Worm (Caenorhabditis elegans) whole organism, late embryonic: Measurements from ENCODE around the gene sra-27.
A peak's percentile ranks its signal among the peaks of the same experiment; 100 is the strongest.

ENCODE experiments used
- C08G9.2 ChIP-seq: sonication (generic microtip); optimal IDR thresholded peaks from 2 replicates; lab custom pipeline; 2016; ENCODE audit warnings: mild to moderate bottlenecking, missing genetic modification characterization, moderate library complexity, missing compliant biosample characterization
- C38D4.7 ChIP-seq: fragments of 200-800 bp; sonication (Bioruptor generic); optimal IDR thresholded peaks from 2 replicates; lab custom pipeline; 2018; ENCODE audit warnings: mild to moderate bottlenecking, missing genetic modification characterization, moderate library complexity, missing compliant biosample characterization
- K09A11.1 ChIP-seq: sonication (generic microtip); optimal IDR thresholded peaks from 2 replicates; lab custom pipeline; 2017; ENCODE audit warnings: antibody characterized with exemption, mild to moderate bottlenecking, missing genetic modification characterization, missing compliant biosample characterization; ENCODE audit not compliant: insufficient read depth
- Y22D7AL.16 ChIP-seq: sonication (generic microtip); optimal IDR thresholded peaks from 2 replicates; lab custom pipeline; 2016; ENCODE audit warnings: missing genetic modification characterization, missing compliant biosample characterization
- ama-1 ChIP-seq: fragments of 150-350 bp; optimal IDR thresholded peaks from 2 replicates; lab custom pipeline; 2014
- ceh-14 ChIP-seq: sonication (generic microtip); optimal IDR thresholded peaks from 2 replicates; lab custom pipeline; 2016; ENCODE audit warnings: missing genotype, missing genetic modification characterization, missing compliant biosample characterization
- ceh-19 ChIP-seq: fragments of 200-800 bp; sonication (Bioruptor generic); optimal IDR thresholded peaks from 2 replicates; lab custom pipeline; 2018; ENCODE audit warnings: mild to moderate bottlenecking, missing genetic modification characterization, missing compliant biosample characterization
- ceh-22 ChIP-seq: sonication (generic microtip); optimal IDR thresholded peaks from 2 replicates; lab custom pipeline; 2017; ENCODE audit warnings: missing biosample characterization, missing genetic modification characterization
- ceh-30 ChIP-seq: fragments of 150-350 bp; optimal IDR thresholded peaks from 2 replicates; lab custom pipeline; 2014; ENCODE audit warnings: missing biosample characterization, missing genetic modification characterization
- ceh-31 ChIP-seq: sonication (generic microtip); optimal IDR thresholded peaks from 2 replicates; lab custom pipeline; 2016; ENCODE audit warnings: missing genetic modification characterization, missing compliant biosample characterization
- ceh-34 ChIP-seq: sonication (generic microtip); optimal IDR thresholded peaks from 2 replicates; lab custom pipeline; 2016; ENCODE audit warnings: mild to moderate bottlenecking, missing genetic modification characterization, missing compliant biosample characterization
- ceh-45 ChIP-seq: fragments of 200-800 bp; sonication (Bioruptor generic); IDR thresholded peaks from 2 replicates; pipeline ENCODE4 v1.3.6; 2022; ENCODE audit warnings: missing genetic modification reagents, missing genetic modification characterization, missing compliant biosample characterization
- ceh-48 ChIP-seq: sonication (generic microtip); optimal IDR thresholded peaks from 2 replicates; lab custom pipeline; 2016; ENCODE audit warnings: missing genetic modification characterization, inconsistent platforms, missing compliant biosample characterization
- ceh-6 ChIP-seq: fragments of 200-800 bp; sonication (Bioruptor generic); optimal IDR thresholded peaks from 2 replicates; lab custom pipeline; 2018; ENCODE audit warnings: mild to moderate bottlenecking, missing genetic modification characterization, missing compliant biosample characterization
- ceh-9 ChIP-seq: sonication (generic microtip); optimal IDR thresholded peaks from 2 replicates; lab custom pipeline; 2016; ENCODE audit warnings: mild to moderate bottlenecking, missing genetic modification characterization, inconsistent platforms, missing compliant biosample characterization
- che-1 ChIP-seq: sonication (generic microtip); optimal IDR thresholded peaks from 2 replicates; lab custom pipeline; 2016; ENCODE audit warnings: mild to moderate bottlenecking, missing genetic modification characterization, missing compliant biosample characterization
- dve-1 ChIP-seq: sonication (generic microtip); optimal IDR thresholded peaks from 2 replicates; lab custom pipeline; 2017; ENCODE audit warnings: antibody characterized with exemption, mild to moderate bottlenecking, missing genetic modification characterization, missing compliant biosample characterization
- ets-4 ChIP-seq: sonication (generic microtip); optimal IDR thresholded peaks from 2 replicates; lab custom pipeline; 2016; ENCODE audit warnings: missing genetic modification characterization, missing compliant biosample characterization
- eyg-1 ChIP-seq: sonication (generic microtip); optimal IDR thresholded peaks from 2 replicates; lab custom pipeline; 2016; ENCODE audit warnings: missing genotype, missing genetic modification characterization, missing compliant biosample characterization
- fax-1 ChIP-seq: sonication (generic microtip); optimal IDR thresholded peaks from 2 replicates; lab custom pipeline; 2016; ENCODE audit warnings: missing genotype, missing genetic modification characterization, missing compliant biosample characterization
- hlh-13 ChIP-seq: fragments of 200-800 bp; sonication (Bioruptor generic); optimal IDR thresholded peaks from 2 replicates; lab custom pipeline; 2018; ENCODE audit warnings: mild to moderate bottlenecking, missing genetic modification characterization, missing compliant biosample characterization
- hlh-15 ChIP-seq: sonication (generic microtip); optimal IDR thresholded peaks from 2 replicates; lab custom pipeline; 2016; ENCODE audit warnings: missing genetic modification characterization, missing compliant biosample characterization
- lim-6 ChIP-seq: sonication (generic microtip); optimal IDR thresholded peaks from 2 replicates; lab custom pipeline; 2016; ENCODE audit warnings: missing genetic modification characterization, missing compliant biosample characterization
- madf-2 ChIP-seq: sonication (generic microtip); optimal IDR thresholded peaks from 2 replicates; lab custom pipeline; 2017; ENCODE audit warnings: missing genetic modification characterization, missing compliant biosample characterization
- mec-3 ChIP-seq: sonication (generic microtip); optimal IDR thresholded peaks from 2 replicates; lab custom pipeline; 2016; ENCODE audit warnings: borderline replicate concordance, missing genetic modification characterization, missing compliant biosample characterization
- nfya-1 ChIP-seq: sonication (generic microtip); optimal IDR thresholded peaks from 2 replicates; lab custom pipeline; 2017; ENCODE audit warnings: missing genetic modification characterization, mild to moderate bottlenecking, missing compliant biosample characterization, antibody characterized with exemption, moderate library complexity
- nhr-11 ChIP-seq: fragments of 150-350 bp; optimal IDR thresholded peaks from 2 replicates; lab custom pipeline; 2014; ENCODE audit warnings: missing biosample characterization, missing genetic modification characterization
- pag-3 ChIP-seq: sonication (generic microtip); optimal IDR thresholded peaks from 2 replicates; lab custom pipeline; 2016; ENCODE audit warnings: missing compliant biosample characterization, missing genetic modification characterization, borderline replicate concordance
- pat-9 ChIP-seq: fragments of 200-800 bp; sonication (Bioruptor generic); optimal IDR thresholded peaks from 2 replicates; lab custom pipeline; 2018; ENCODE audit warnings: mild to moderate bottlenecking, missing genetic modification characterization, moderate library complexity, missing compliant biosample characterization
- pha-4 ChIP-seq: fragments of 150-350 bp; optimal IDR thresholded peaks from 2 replicates; lab custom pipeline; 2018; ENCODE audit warnings: missing biosample characterization, missing genetic modification reagents, missing genetic modification characterization
- ref-2 ChIP-seq: sonication (generic microtip); optimal IDR thresholded peaks from 2 replicates; lab custom pipeline; 2016; ENCODE audit warnings: missing genetic modification characterization, missing compliant biosample characterization
- sdc-2 ChIP-seq: sonication (generic microtip); optimal IDR thresholded peaks from 2 replicates; lab custom pipeline; 2016; ENCODE audit warnings: missing genotype, missing genetic modification characterization, missing compliant biosample characterization
- sox-2 ChIP-seq: fragments of 200-800 bp; sonication (Bioruptor generic); IDR thresholded peaks from 2 replicates; pipeline ENCODE4 v1.3.6; 2022; ENCODE audit warnings: missing genetic modification reagents, missing genetic modification characterization, missing compliant biosample characterization
- tbx-2 ChIP-seq: sonication (generic microtip); optimal IDR thresholded peaks from 2 replicates; lab custom pipeline; 2016; ENCODE audit warnings: missing genetic modification characterization, missing compliant biosample characterization
- tbx-7 ChIP-seq: sonication (generic microtip); optimal IDR thresholded peaks from 2 replicates; lab custom pipeline; 2016; ENCODE audit warnings: missing genotype, missing genetic modification characterization, missing compliant biosample characterization
- unc-3 ChIP-seq, 2 experiments: fragments of 200-800 bp in 1 of 2; sonication (Bioruptor generic) in 1 of 2; sonication (generic microtip) in 1 of 2; conservative IDR thresholded peaks in 1 of 2; optimal IDR thresholded peaks in 1 of 2; 2 replicates each; pipeline versions ENCODE4 v1.3.6 to Lab custom; 2016 to 2022; ENCODE audit warnings: missing compliant biosample characterization in 2 of 2, missing genetic modification characterization in 2 of 2, missing genetic modification reagents in 1 of 2
- unc-42 ChIP-seq: sonication (generic microtip); optimal IDR thresholded peaks from 2 replicates; lab custom pipeline; 2016; ENCODE audit warnings: missing genotype, missing genetic modification characterization, missing compliant biosample characterization
- zip-5 ChIP-seq: sonication (generic microtip); optimal IDR thresholded peaks from 2 replicates; lab custom pipeline; 2016; ENCODE audit warnings: missing genetic modification characterization, missing compliant biosample characterization
- ztf-16 ChIP-seq: sonication (generic microtip); optimal IDR thresholded peaks from 2 replicates; lab custom pipeline; 2017; ENCODE audit warnings: missing genetic modification characterization, missing compliant biosample characterization

Gene sra-27

DNA sequence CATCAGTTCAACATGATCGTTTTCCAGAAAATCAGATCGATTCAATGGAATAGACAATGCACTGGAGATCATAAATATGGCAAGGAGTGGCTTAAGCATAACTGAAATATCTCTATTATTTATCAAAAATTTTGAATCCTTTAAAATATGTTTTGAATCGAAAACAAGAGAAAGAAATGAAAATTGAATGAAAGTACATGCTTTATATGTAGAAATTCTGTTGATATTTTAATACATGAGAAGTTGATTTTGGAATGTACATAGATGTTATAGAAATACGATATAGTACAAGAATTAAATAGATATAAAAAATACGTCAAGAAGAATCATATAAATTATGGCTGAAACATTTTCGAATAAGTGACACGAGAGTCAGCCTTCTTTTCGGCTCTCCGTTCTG, 23.4 kb downstream of the sra-27 start, which contains the start of gene C56C10.9:
Gene C56C10.9 (minus strand): TSS at position 101 of the 400 bp plus-strand sequence.
- TF ChIP-seq ref-2 (tag; lab: Kevin White, UChicago) = no peak
- TF ChIP-seq ceh-34 (tag; lab: Kevin White, UChicago) = no peak
- TF ChIP-seq dve-1 (tag; lab: Kevin White, UChicago) = no peak
- TF ChIP-seq che-1 (tag; lab: Kevin White, UChicago) = no peak
- no peak for TF ChIP-seq mec-3 (tag; lab: Kevin White, UChicago)
- TF ChIP-seq madf-2 (tag; lab: Kevin White, UChicago) = no peak
- TF ChIP-seq zip-5 (tag; lab: Kevin White, UChicago) = no peak
- no peak for TF ChIP-seq unc-42 (tag; lab: Kevin White, UChicago)
- TF ChIP-seq ceh-45 (GFP tag; lab: Robert Waterston, UW) = no peak
- TF ChIP-seq pat-9 (tag; lab: Kevin White, UChicago) = no peak
- no peak for TF ChIP-seq ama-1
- TF ChIP-seq pag-3 (tag; lab: Kevin White, UChicago) = no peak

- TF ChIP-seq fax-1 (tag; lab: Kevin White, UChicago) (no peak), hlh-13 (GFP tag; lab: Kevin White, UChicago) (no peak), ceh-30 (tag; lab: Kevin White, UChicago) (no peak), lim-6 (tag; lab: Kevin White, UChicago) (no peak)
These were observed 25.3 kb downstream of the sra-27 start, which contains the start of gene aipr-1 for ce11 chrII:6594151-6594550. Gene aipr-1, minus strand, starts transcription at chrII:6594251.

- TF ChIP-seq ceh-14 (tag; lab: Kevin White, UChicago) (no peak), tbx-2 (tag; lab: Kevin White, UChicago) (no peak), hlh-15 (tag; lab: Kevin White, UChicago) (no peak), ceh-6 (no peak), ceh-19 (no peak), nfya-1 (tag; lab: Kevin White, UChicago) (no peak), Y22D7AL.16 (no peak), nhr-11 (tag; lab: Kevin White, UChicago) (no peak), ceh-31 (tag; lab: Kevin White, UChicago) (no peak), ets-4 (tag; lab: Kevin White, UChicago) (no peak), tbx-7 (tag; lab: Kevin White, UChicago) (no peak), ceh-9 (tag; lab: Kevin White, UChicago) (no peak), ceh-22 (no peak), C38D4.7 (GFP tag; lab: Kevin White, UChicago) (no peak), zip-5 (tag; lab: Kevin White, UChicago) (no peak), K09A11.1 (tag; lab: Kevin White, UChicago) (no peak), unc-3 (GFP tag; conservative IDR thresholded peaks at IDR 0.05; lab: Robert Waterston, UW) (no peak), unc-3 (tag; optimal IDR thresholded peaks at IDR 0.05; lab: Kevin White, UChicago) (no peak), sox-2 (GFP tag; lab: Robert Waterston, UW) (no peak), eyg-1 (tag; lab: Kevin White, UChicago) (no peak), sdc-2 (no peak)
- TF ChIP-seq, all 69 proteins: peak for 0
These were observed 28.7 kb downstream of the sra-27 start for ce11 chrII:6597507-6597906.

DNA sequence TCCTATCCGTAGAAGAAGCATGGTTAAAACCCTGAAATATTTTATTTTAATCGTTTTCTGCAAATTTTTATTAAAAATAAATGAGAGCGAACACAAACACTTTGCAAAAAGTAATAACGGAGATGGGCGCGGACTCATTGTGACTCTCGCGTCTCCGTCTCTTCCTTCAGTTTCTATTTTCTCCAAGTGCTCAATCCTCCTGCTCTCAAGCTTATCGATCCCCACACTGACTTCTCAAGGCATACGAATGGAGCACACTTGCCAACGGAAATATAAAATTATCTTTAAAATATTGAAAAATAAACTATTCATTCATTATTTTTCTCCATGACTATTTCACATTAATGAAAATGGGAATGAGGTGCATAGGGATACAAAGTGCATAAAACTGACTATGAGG, 29.2 kb downstream of the sra-27 start, which contains the start of gene dnj-8:
Gene dnj-8 (minus strand): TSS at position 31 of the 400 bp plus-strand sequence.
- TF ChIP-seq fax-1 (tag; lab: Kevin White, UChicago) (no peak), ztf-16 (no peak), pha-4 (no peak), C08G9.2 (tag; lab: Kevin White, UChicago) (no peak), dve-1 (tag; lab: Kevin White, UChicago) (no peak), ceh-48 (tag; lab: Kevin White, UChicago) (peak; percentile 65), nfya-1 (tag; lab: Kevin White, UChicago) (peak; percentile 41)
